Fruit fly (Drosophila melanogaster): ENCODE data around the gene hook.

dm6 chr2L:19024744-19025059, 8.6 kb downstream of the hook start:
- TF ChIP-seq insv (optimal IDR thresholded peaks at IDR 0.05) (no peak), h (optimal IDR thresholded peaks at IDR 0.05) (no peak), Sin3A (optimal IDR thresholded peaks at IDR 0.05) (no peak), ttk (optimal IDR thresholded peaks at IDR 0.05) (no peak)

All from Kc167 (cell line).